Worm (Caenorhabditis elegans): ENCODE data around the gene glb-10.

Gene glb-10

DNA sequence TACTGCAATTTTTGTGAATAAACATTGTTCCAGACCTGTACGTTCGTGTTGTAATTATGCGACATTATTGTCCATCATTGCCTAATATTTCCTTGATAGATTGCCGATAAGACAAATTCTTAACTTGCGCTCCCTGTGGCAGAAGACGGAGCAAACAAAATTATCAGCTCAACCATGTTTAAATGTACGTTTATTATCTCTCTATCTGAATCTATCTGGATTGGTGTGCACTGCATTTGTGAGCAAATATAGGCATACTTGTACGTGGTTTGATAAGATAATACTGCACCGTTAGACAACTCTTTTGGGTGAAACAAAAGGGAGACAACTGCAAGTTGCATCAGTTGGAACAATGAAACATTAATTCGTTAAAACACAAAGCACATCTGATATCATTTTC lies 18.2 kb upstream of the glb-10 start (continued):
- TF ChIP-seq Y75B8A.6 (GFP tag; IDR thresholded peaks at IDR 0.05) = no peak
- no peak for TF ChIP-seq zfp-3 (GFP tag; conservative IDR thresholded peaks at IDR 0.05)
- TF ChIP-seq set-16 (GFP tag; IDR thresholded peaks at IDR 0.05) = no peak
- no peak for TF ChIP-seq nhr-42 (GFP tag; IDR thresholded peaks at IDR 0.05)
- no peak for TF ChIP-seq F37D6.2 (tag; optimal IDR thresholded peaks at IDR 0.05)
- TF ChIP-seq nhr-41 (GFP tag; IDR thresholded peaks at IDR 0.05) = no peak
- no peak for TF ChIP-seq ceh-62 (tag; optimal IDR thresholded peaks at IDR 0.05)
- no peak for TF ChIP-seq zip-2 (tag; optimal IDR thresholded peaks at IDR 0.05)
- TF ChIP-seq D1046.2 (GFP tag; IDR thresholded peaks at IDR 0.05) = no peak
- no peak for TF ChIP-seq sdz-12 (GFP tag; optimal IDR thresholded peaks at IDR 0.05)
- no peak for TF ChIP-seq Y105C5A.15 (GFP tag; IDR thresholded peaks at IDR 0.05)
- TF ChIP-seq daf-12 (tag; optimal IDR thresholded peaks at IDR 0.05) = no peak
- TF ChIP-seq gei-8 (GFP tag; optimal IDR thresholded peaks at IDR 0.05) = no peak
- peak; percentile 67 for TF ChIP-seq nhr-48 (tag; optimal IDR thresholded peaks at IDR 0.05)
- no peak for TF ChIP-seq madf-9 (GFP tag; conservative IDR thresholded peaks at IDR 0.05)
- TF ChIP-seq php-3 (GFP tag; IDR thresholded peaks at IDR 0.05) = peak; percentile 80
- no peak for TF ChIP-seq pha-4 (GFP tag; IDR thresholded peaks at IDR 0.05)
- no peak for TF ChIP-seq pha-4 (tag; optimal IDR thresholded peaks at IDR 0.05)
- no peak for TF ChIP-seq madf-5 (GFP tag; IDR thresholded peaks at IDR 0.05)
- no peak for TF ChIP-seq T26A8.4 (GFP tag; IDR thresholded peaks at IDR 0.05)
- no peak for TF ChIP-seq mep-1 (tag; optimal IDR thresholded peaks at IDR 0.05)

- TF ChIP-seq nhr-28 (tag; optimal IDR thresholded peaks at IDR 0.05) (peak; percentile 24), snpc-1.2 (GFP tag; IDR thresholded peaks at IDR 0.05) (no peak), pqm-1 (tag; optimal IDR thresholded peaks at IDR 0.05) (peak; percentile 22), dve-1 (tag; optimal IDR thresholded peaks at IDR 0.05; ENCODE audit: insufficient read depth) (peak; percentile 12)
Observed at ce11 chrII:6324086-6324485, 15.0 kb upstream of the glb-10 start, which contains the start of gene sma-6. Gene sma-6, plus strand, starts transcription at chrII:6324484.

ce11 chrII:6322979-6323378 lies 13.9 kb upstream of the glb-10 start, which contains the start of gene C32D5.4:
Gene C32D5.4, minus strand, starts transcription at chrII:6323079.
- TF ChIP-seq spr-1 (tag; optimal IDR thresholded peaks at IDR 0.05) (no peak), nhr-111 (GFP tag; optimal IDR thresholded peaks at IDR 0.05) (no peak), lin-38 (GFP tag; IDR thresholded peaks at IDR 0.05) (no peak), lim-7 (GFP tag; IDR thresholded peaks at IDR 0.05) (no peak), ceh-82 (tag; optimal IDR thresholded peaks at IDR 0.05) (no peak), ctbp-1 (GFP tag; IDR thresholded peaks at IDR 0.05) (no peak), rbr-2 (tag; optimal IDR thresholded peaks at IDR 0.05) (no peak), daf-19 (GFP tag; conservative IDR thresholded peaks at IDR 0.05) (no peak), zag-1 (tag; optimal IDR thresholded peaks at IDR 0.05) (no peak), daf-16 (GFP tag; optimal IDR thresholded peaks at IDR 0.05) (no peak), daf-16 (tag; optimal IDR thresholded peaks at IDR 0.05) (no peak), hlh-30 (tag; optimal IDR thresholded peaks at IDR 0.05; ENCODE audit: insufficient read depth) (no peak), saeg-2 (GFP tag; IDR thresholded peaks at IDR 0.05) (no peak), ztf-7 (tag; optimal IDR thresholded peaks at IDR 0.05) (no peak), daf-8 (GFP tag; IDR thresholded peaks at IDR 0.05) (no peak)

DNA sequence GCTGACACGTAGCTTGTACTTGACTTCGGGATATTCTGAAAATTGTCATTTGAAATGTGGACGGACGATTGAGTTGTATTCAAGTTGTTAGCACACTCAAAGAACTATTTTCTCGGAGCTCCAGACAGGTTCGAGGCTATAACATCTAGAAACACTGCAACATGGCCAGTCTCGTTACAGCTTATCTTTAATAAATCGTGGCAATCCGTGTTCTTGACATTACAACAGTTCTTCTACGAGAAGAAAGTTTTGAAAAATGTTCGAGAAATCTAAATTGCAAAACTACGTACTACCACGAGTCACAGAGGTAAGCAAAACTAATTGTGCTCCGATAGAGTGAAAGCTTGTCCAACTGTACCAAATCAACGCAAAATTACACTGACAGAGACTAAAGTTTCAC lies 13.0 kb upstream of the glb-10 start:
- TF ChIP-seq lin-1 (GFP tag; IDR thresholded peaks at IDR 0.05) (no peak), unc-62 (GFP tag; optimal IDR thresholded peaks at IDR 0.05 in 1 of 2) (peak in 1 of 2 experiments; percentile 97), unc-62 (tag; optimal IDR thresholded peaks at IDR 0.05) (no peak)
